Worm (Caenorhabditis elegans) whole organism, L3 larva: ENCODE data around the gene nas-13.

Source experiments
- R02D3.7 ChIP-seq: fragments of 150-350 bp; optimal IDR thresholded peaks from 2 replicates; lab custom pipeline; 2014; ENCODE audit warnings: missing biosample characterization, missing genetic modification characterization
- ZK546.5 ChIP-seq: sonication (generic microtip); optimal IDR thresholded peaks from 2 replicates; lab custom pipeline; 2017; ENCODE audit warnings: missing biosample characterization, missing genetic modification characterization
- ama-1 ChIP-seq: fragments of 150-350 bp; optimal IDR thresholded peaks from 2 replicates; lab custom pipeline; 2018
- ceh-16 ChIP-seq: sonication (generic microtip); optimal IDR thresholded peaks from 2 replicates; lab custom pipeline; 2017; ENCODE audit warnings: missing biosample characterization, missing genetic modification characterization
- ceh-82 ChIP-seq: fragments of 150-350 bp; optimal IDR thresholded peaks from 2 replicates; lab custom pipeline; 2014; ENCODE audit warnings: missing biosample characterization, missing genetic modification characterization
- daf-12 ChIP-seq: fragments of 150-350 bp; optimal IDR thresholded peaks from 2 replicates; lab custom pipeline; 2014; ENCODE audit warnings: missing biosample characterization, missing genetic modification reagents, missing genetic modification characterization
- egl-27 ChIP-seq: sonication (generic microtip); optimal IDR thresholded peaks from 4 replicates; lab custom pipeline; 2017; ENCODE audit warnings: missing biosample characterization, missing genetic modification reagents, missing genetic modification characterization
- elt-1 ChIP-seq: fragments of 150-350 bp; optimal IDR thresholded peaks from 2 replicates; lab custom pipeline; 2014; ENCODE audit warnings: missing biosample characterization, missing genetic modification characterization
- elt-2 ChIP-seq: sonication (generic microtip); optimal IDR thresholded peaks from 2 replicates; lab custom pipeline; 2016; ENCODE audit warnings: missing genetic modification reagents, mild to moderate bottlenecking, missing genetic modification characterization, missing compliant biosample characterization
- elt-3 ChIP-seq, 3 experiments: fragments of 150-350 bp in 1 of 3; sonication (generic microtip) in 2 of 3; optimal IDR thresholded peaks; 2 replicates in 2 of 3; 4 replicates in 1 of 3; lab custom pipeline; 2014 to 2017; ENCODE audit warnings: missing biosample characterization in 3 of 3, missing genetic modification characterization in 3 of 3
- fkh-10 ChIP-seq: sonication (generic microtip); optimal IDR thresholded peaks from 2 replicates; lab custom pipeline; 2017; ENCODE audit warnings: missing biosample characterization, missing genetic modification reagents, missing genetic modification characterization
- fkh-2 ChIP-seq: fragments of 150-350 bp; optimal IDR thresholded peaks from 2 replicates; lab custom pipeline; 2014; ENCODE audit warnings: missing biosample characterization, missing genetic modification reagents, missing genetic modification characterization
- fos-1 ChIP-seq: fragments of 150-350 bp; optimal IDR thresholded peaks from 2 replicates; lab custom pipeline; 2014; ENCODE audit warnings: missing biosample characterization, missing genetic modification characterization
- jun-1 ChIP-seq: fragments of 150-350 bp; optimal IDR thresholded peaks from 2 replicates; lab custom pipeline; 2014; ENCODE audit warnings: missing biosample characterization, missing genetic modification reagents, missing genetic modification characterization
- lin-15B ChIP-seq: fragments of 150-350 bp; optimal IDR thresholded peaks from 2 replicates; lab custom pipeline; 2014; ENCODE audit warnings: missing biosample characterization, missing genetic modification characterization
- lin-39 ChIP-seq: fragments of 150-350 bp; optimal IDR thresholded peaks from 2 replicates; lab custom pipeline; 2018; ENCODE audit warnings: missing biosample characterization, missing genetic modification reagents, missing genetic modification characterization
- lsy-12 ChIP-seq: sonication (generic microtip); optimal IDR thresholded peaks from 2 replicates; lab custom pipeline; 2016; ENCODE audit warnings: mild to moderate bottlenecking, missing genetic modification characterization, missing compliant biosample characterization
- mdl-1 ChIP-seq: fragments of 150-350 bp; optimal IDR thresholded peaks from 2 replicates; lab custom pipeline; 2014; ENCODE audit warnings: missing biosample characterization, missing genetic modification characterization
- mml-1 ChIP-seq: fragments of 150-350 bp; sonication (generic microtip); optimal IDR thresholded peaks from 3 replicates; lab custom pipeline; 2014; ENCODE audit warnings: missing biosample characterization, missing genetic modification characterization
- nfya-1 ChIP-seq: sonication (generic microtip); optimal IDR thresholded peaks from 2 replicates; lab custom pipeline; 2017; ENCODE audit warnings: missing genetic modification characterization, mild to moderate bottlenecking, missing compliant biosample characterization, antibody characterized with exemption, moderate library complexity; ENCODE audit not compliant: insufficient read depth
- nhr-11 ChIP-seq: fragments of 150-350 bp; optimal IDR thresholded peaks from 2 replicates; lab custom pipeline; 2014; ENCODE audit warnings: missing biosample characterization, missing genetic modification characterization
- nhr-23 ChIP-seq: fragments of 150-350 bp; optimal IDR thresholded peaks from 2 replicates; lab custom pipeline; 2014; ENCODE audit warnings: missing biosample characterization, missing genetic modification reagents, missing genetic modification characterization
- nhr-237 ChIP-seq: fragments of 150-350 bp; optimal IDR thresholded peaks from 2 replicates; lab custom pipeline; 2014; ENCODE audit warnings: missing biosample characterization, missing genetic modification characterization
- nhr-25 ChIP-seq: sonication (generic microtip); optimal IDR thresholded peaks from 2 replicates; lab custom pipeline; 2017; ENCODE audit warnings: missing biosample characterization, missing genetic modification characterization
- nhr-28 ChIP-seq: fragments of 150-350 bp; optimal IDR thresholded peaks from 2 replicates; lab custom pipeline; 2014; ENCODE audit warnings: missing biosample characterization, missing genetic modification characterization
- nhr-76 ChIP-seq: fragments of 150-350 bp; sonication (generic microtip); optimal IDR thresholded peaks from 5 replicates; lab custom pipeline; 2014; ENCODE audit warnings: missing biosample characterization, missing genetic modification characterization
- nhr-77 ChIP-seq: fragments of 150-350 bp; optimal IDR thresholded peaks from 2 replicates; lab custom pipeline; 2014; ENCODE audit warnings: missing biosample characterization, missing genetic modification characterization
- pha-4 ChIP-seq: fragments of 150-350 bp; optimal IDR thresholded peaks from 2 replicates; lab custom pipeline; 2014; ENCODE audit warnings: missing biosample characterization, missing genetic modification reagents, missing genetic modification characterization
- pqm-1 ChIP-seq: fragments of 150-350 bp; optimal IDR thresholded peaks from 2 replicates; lab custom pipeline; 2017; ENCODE audit warnings: missing biosample characterization, missing genetic modification characterization, inconsistent platforms
- sea-2 ChIP-seq: fragments of 150-350 bp; sonication (generic microtip); optimal IDR thresholded peaks from 4 replicates; lab custom pipeline; 2014; ENCODE audit warnings: missing biosample characterization, missing genetic modification reagents, missing genetic modification characterization
- skn-1 ChIP-seq: fragments of 150-350 bp; optimal IDR thresholded peaks from 2 replicates; lab custom pipeline; 2014; ENCODE audit warnings: missing biosample characterization, missing genetic modification characterization
- snpc-4 ChIP-seq: fragments of 150-350 bp; optimal IDR thresholded peaks from 2 replicates; lab custom pipeline; 2014; ENCODE audit warnings: missing biosample characterization, missing genetic modification characterization
- unc-39 ChIP-seq: sonication (generic microtip); optimal IDR thresholded peaks from 4 replicates; lab custom pipeline; 2017; ENCODE audit warnings: missing biosample characterization, missing genetic modification characterization
- zag-1 ChIP-seq: fragments of 150-350 bp; optimal IDR thresholded peaks from 2 replicates; lab custom pipeline; 2014; ENCODE audit warnings: missing biosample characterization, missing genetic modification characterization

nas-13 gene

DNA sequence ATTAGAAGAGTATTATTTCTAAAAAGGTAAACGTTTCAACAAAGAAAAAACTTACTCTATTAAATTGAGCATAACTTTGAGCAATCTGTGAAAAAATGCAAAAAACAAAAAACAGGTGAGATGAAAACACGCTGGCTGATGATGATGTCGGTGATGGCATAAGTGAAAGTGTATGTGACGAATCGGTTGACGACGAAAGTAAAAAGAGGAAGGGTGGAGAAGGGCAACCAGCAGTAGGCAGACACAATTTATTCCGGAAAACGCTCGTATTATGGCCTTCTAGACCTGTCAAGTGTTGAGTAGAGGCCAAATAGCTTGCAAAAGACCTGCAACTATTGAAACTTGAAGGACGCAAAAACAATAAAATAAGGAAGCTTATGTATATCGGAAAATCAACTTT, at the start of gene nas-13:
nas-13 (minus strand) TSS at position 323 of the 400 bp plus-strand sequence.
- no peak for TF ChIP-seq skn-1 (tag; lab: Kevin White, UChicago)
- no peak for TF ChIP-seq fkh-2 (tag; lab: Kevin White, UChicago)
- TF ChIP-seq nhr-25 (tag; lab: Kevin White, UChicago) = peak; percentile 60

DNA sequence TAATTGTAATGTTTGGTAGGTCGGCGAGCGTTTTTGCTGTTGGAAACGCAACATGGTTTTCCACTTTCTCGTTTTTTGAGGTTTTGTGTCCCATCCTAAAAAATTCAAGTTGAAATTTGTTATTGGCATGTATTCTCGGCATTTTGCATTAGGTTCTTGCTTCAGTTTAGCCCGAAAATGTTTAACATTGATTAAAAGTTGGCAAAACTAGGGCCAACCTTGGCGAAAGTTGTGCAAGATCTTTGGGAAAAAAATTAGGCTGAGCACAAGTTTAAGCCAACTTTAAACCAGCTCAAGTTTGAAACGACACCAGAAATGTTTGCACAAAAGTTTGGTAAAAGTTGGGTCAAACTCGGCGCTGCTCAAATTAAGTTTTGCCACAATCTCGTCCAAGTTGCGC, 49.3 kb upstream of the nas-13 start, which contains the start of gene exc-1:
exc-1 (minus strand) TSS at position 101 of the 400 bp plus-strand sequence.
- TF ChIP-seq sea-2 (GFP tag; lab: Kevin White, UChicago) (no peak), fos-1 (no peak), skn-1 (tag; lab: Kevin White, UChicago) (no peak), elt-3 (tag; optimal IDR thresholded peaks at IDR 0.05; lab: Kevin White, UChicago) (no peak), nhr-237 (tag; lab: Kevin White, UChicago) (no peak), fkh-10 (GFP tag; lab: Kevin White, UChicago) (no peak), pha-4 (tag; lab: Kevin White, UChicago) (no peak), pqm-1 (tag; lab: Kevin White, UChicago) (no peak), nhr-77 (tag; lab: Kevin White, UChicago) (no peak), nhr-76 (tag; lab: Kevin White, UChicago) (no peak), zag-1 (tag; lab: Kevin White, UChicago) (no peak), ceh-16 (tag; lab: Kevin White, UChicago) (no peak), mdl-1 (tag; lab: Kevin White, UChicago) (no peak), nfya-1 (tag; lab: Kevin White, UChicago) (no peak), jun-1 (no peak)

DNA sequence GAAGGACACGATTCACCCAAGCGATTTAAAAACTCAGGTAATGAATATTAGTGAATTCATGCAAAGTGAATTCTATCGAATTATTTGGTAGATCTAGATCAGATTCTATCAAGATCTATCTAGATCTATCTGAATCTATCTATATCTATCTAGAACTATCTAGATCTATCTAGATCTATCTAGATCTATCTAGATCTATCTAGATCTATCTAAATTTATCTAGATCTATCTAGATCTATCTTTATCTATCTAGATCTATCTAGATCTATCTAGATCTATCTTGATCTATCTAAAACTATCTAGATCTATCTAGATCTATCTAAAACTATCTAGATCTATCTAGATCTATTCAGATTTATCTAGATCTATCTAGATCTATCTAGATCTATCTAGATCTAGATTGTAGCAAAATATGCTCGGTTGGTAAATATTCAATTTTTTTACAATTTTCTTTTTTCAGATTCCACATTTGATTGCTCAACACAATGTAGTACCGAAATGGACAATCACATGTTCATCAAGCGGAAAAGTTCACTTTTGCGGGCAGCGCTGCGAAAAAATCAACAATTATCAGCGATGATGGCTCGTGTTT, 42.0 kb upstream of the nas-13 start:
- TF ChIP-seq ceh-16 (tag; lab: Kevin White, UChicago) (no peak), elt-1 (peak; percentile 98)

DNA sequence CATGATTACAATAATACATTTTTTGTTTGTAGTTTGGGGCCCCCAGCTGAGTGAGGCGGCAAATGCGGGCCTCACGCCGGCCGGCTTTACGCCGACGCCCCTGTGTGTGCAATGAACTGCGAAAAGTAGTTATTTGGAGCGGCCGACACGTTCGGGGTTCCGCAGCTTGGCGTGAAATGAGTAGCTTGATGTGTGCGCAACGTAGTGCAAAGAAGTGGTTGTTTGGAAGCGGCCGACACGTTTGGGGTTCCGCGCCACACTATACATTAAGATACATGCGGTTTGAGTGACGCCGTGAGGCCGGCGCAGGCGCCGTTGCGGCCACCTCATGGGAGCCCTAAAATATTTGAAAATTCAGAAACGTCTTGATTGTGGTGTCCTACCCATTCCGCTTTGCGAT, 40.6 kb upstream of the nas-13 start:
- TF ChIP-seq egl-27 (tag; lab: Kevin White, UChicago) (no peak), nhr-11 (tag; lab: Kevin White, UChicago) (no peak), lin-39 (tag; lab: Kevin White, UChicago) (no peak), skn-1 (tag; lab: Kevin White, UChicago) (no peak), lsy-12 (tag; lab: Kevin White, UChicago) (no peak), daf-12 (no peak), lin-15B (no peak), elt-2 (no peak), snpc-4 (tag; lab: Kevin White, UChicago) (no peak), nhr-28 (tag; lab: Kevin White, UChicago) (no peak), zag-1 (tag; lab: Kevin White, UChicago) (no peak), nhr-23 (no peak), ceh-82 (tag; lab: Kevin White, UChicago) (no peak), mdl-1 (tag; lab: Kevin White, UChicago) (no peak), nhr-76 (tag; lab: Kevin White, UChicago) (no peak)

DNA sequence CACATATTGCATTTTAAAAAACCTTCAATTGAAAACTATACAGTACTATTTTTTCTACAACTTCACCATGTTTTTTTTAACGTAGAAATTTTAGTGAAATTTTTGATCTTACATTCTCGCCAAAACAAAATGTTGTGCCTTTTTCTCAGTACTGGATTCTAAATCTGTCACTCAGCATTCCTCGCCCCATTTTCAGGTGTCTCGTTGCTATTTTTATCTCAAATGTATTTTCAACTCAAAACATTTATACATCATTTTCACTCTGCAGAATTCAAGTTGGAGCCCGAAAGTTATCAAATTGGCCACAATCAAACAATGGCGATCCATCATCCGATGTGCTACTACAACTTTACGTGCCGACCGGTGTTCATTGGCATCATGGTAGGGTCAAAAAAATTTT, 38.0 kb upstream of the nas-13 start, which contains the start of gene sprr-1:
sprr-1 (plus strand) TSS at position 269 of the 400 bp plus-strand sequence.
- TF ChIP-seq nfya-1 (tag; lab: Kevin White, UChicago) (no peak), R02D3.7 (tag; lab: Kevin White, UChicago) (no peak), ama-1 (lab: Kevin White, UChicago) (no peak), unc-39 (tag; lab: Kevin White, UChicago) (no peak), ZK546.5 (no peak), mml-1 (tag; lab: Kevin White, UChicago) (no peak)
